Worm (Caenorhabditis elegans) whole organism, midembryonic: Measurements from ENCODE around the gene ascc-1.

Experiments
- T22C8.4 ChIP-seq: fragments of 200-800 bp; sonication (Bioruptor generic); IDR thresholded peaks from 2 replicates; pipeline ENCODE4 v1.3.6; 2022; ENCODE audit warnings: missing genetic modification characterization, missing compliant biosample characterization
- flt-1 ChIP-seq: fragments of 200-800 bp; sonication (Bioruptor generic); IDR thresholded peaks from 2 replicates; pipeline ENCODE4 v1.3.6; 2022; ENCODE audit warnings: missing genetic modification characterization, missing compliant biosample characterization
- klf-2 ChIP-seq: fragments of 200-800 bp; sonication (Bioruptor generic); conservative IDR thresholded peaks from 2 replicates; pipeline ENCODE4 v1.3.6; 2022; ENCODE audit warnings: missing genetic modification reagents, missing genetic modification characterization, missing compliant biosample characterization
- med-1 ChIP-seq: sonication (generic microtip); optimal IDR thresholded peaks from 2 replicates; lab custom pipeline; 2017; ENCODE audit warnings: missing genetic modification characterization, mild to moderate bottlenecking, missing compliant biosample characterization, antibody characterized with exemption, missing genetic modification reagents; ENCODE audit not compliant: insufficient read depth
- ref-1 ChIP-seq: fragments of 200-800 bp; sonication (Bioruptor generic); conservative IDR thresholded peaks from 2 replicates; pipeline ENCODE4 v1.3.6; 2022; ENCODE audit warnings: missing genetic modification reagents, missing genetic modification characterization, missing compliant biosample characterization
- ztf-23 ChIP-seq: fragments of 200-800 bp; sonication (Bioruptor generic); IDR thresholded peaks from 2 replicates; pipeline ENCODE4 v1.3.6; 2022; ENCODE audit warnings: missing genetic modification reagents, missing genetic modification characterization, missing compliant biosample characterization
- ztf-29 ChIP-seq: fragments of 200-800 bp; sonication (Bioruptor generic); IDR thresholded peaks from 2 replicates; pipeline ENCODE4 v1.3.6; 2022; ENCODE audit warnings: missing genetic modification reagents, missing genetic modification characterization, missing compliant biosample characterization

DNA sequence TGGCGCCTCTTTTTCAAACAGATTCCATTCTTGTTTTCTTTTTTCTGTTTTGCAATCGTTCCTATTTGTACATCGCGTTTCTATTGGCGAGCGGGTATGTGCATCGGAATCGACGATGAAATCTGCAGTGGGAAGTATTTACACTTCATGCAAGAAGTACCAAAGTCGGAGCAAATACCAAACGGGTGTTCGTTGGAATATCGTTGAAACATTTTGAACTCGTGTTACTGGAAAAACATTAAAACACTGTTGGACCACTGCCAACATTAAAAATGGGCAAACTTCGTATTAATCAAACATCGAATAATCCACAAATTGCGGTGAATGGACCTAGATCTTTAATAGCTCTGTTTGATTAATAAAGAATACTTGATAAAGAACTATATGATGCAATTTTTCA is 21.7 kb downstream of the ascc-1 start, which contains the start of gene C23H3.9:
- TF ChIP-seq med-1 (GFP tag; lab: Kevin White, UChicago) (no peak), T22C8.4 (no peak), ztf-29 (no peak), ztf-23 (GFP tag; lab: Robert Waterston, UW) (no peak), klf-2 (GFP tag; lab: Robert Waterston, UW) (no peak), flt-1 (GFP tag; lab: Robert Waterston, UW) (no peak), ref-1 (GFP tag; lab: Robert Waterston, UW) (no peak)
